Worm (Caenorhabditis elegans): ENCODE results near the gene F55G1.6.

DNA sequence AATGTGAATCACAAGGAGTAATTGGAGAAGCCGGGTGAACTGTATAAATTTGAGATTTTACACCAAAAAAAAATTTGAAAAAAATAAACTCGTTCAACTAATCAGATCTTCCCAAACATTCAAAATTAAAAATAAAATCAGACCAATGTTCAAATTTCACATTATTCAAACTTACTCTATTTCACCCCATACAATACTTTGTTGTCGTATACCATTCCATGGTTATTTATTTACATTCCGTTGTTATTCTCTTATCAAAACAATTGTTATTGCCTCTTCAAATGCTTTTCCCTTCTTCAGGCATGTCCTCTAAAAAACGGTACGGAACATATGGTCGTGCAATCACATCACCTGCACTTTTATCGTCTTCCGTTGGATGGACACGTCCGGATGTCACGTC is 49.1 kb upstream of the F55G1.6 start, which contains the start of gene unc-82:
- TF ChIP-seq ceh-48 (tag; optimal IDR thresholded peaks at IDR 0.05) (no peak), ceh-14 (tag; optimal IDR thresholded peaks at IDR 0.05) (no peak), nhr-11 (tag; optimal IDR thresholded peaks at IDR 0.05) (no peak), ets-4 (tag; optimal IDR thresholded peaks at IDR 0.05) (no peak), ceh-6 (GFP tag; optimal IDR thresholded peaks at IDR 0.05) (no peak), fkh-10 (GFP tag; optimal IDR thresholded peaks at IDR 0.05) (no peak), ama-1 (optimal IDR thresholded peaks at IDR 0.05) (no peak), sox-4 (tag; optimal IDR thresholded peaks at IDR 0.05) (no peak), pat-9 (tag; optimal IDR thresholded peaks at IDR 0.05) (no peak), ahr-1 (tag; optimal IDR thresholded peaks at IDR 0.05) (no peak)
